Worm (Caenorhabditis elegans) whole organism, L1 larva: Measurements from ENCODE around the gene C27B7.7.

Experiments
- aly-2 ChIP-seq: fragments of 150-350 bp; optimal IDR thresholded peaks from 2 replicates; lab custom pipeline; 2014; ENCODE audit warnings: missing biosample characterization, missing genetic modification characterization
- lin-13 ChIP-seq: fragments of 150-350 bp; optimal IDR thresholded peaks from 2 replicates; lab custom pipeline; 2014; ENCODE audit warnings: missing biosample characterization, missing genetic modification reagents, missing genetic modification characterization
- nhr-77 ChIP-seq: fragments of 150-350 bp; optimal IDR thresholded peaks from 2 replicates; lab custom pipeline; 2014; ENCODE audit warnings: missing biosample characterization, missing genetic modification characterization
- pqm-1 ChIP-seq: sonication (generic microtip); optimal IDR thresholded peaks from 3 replicates; lab custom pipeline; 2017; ENCODE audit warnings: missing biosample characterization, missing genetic modification characterization
- unc-130 ChIP-seq: fragments of 150-350 bp; optimal IDR thresholded peaks from 2 replicates; lab custom pipeline; 2017; ENCODE audit warnings: missing biosample characterization, missing genetic modification characterization, inconsistent platforms
- unc-98 ChIP-seq: fragments of 200-800 bp; sonication (Bioruptor generic); IDR thresholded peaks from 2 replicates; pipeline ENCODE4 v1.3.6; 2022; ENCODE audit warnings: missing genetic modification characterization, missing compliant biosample characterization
- zag-1 ChIP-seq: fragments of 150-350 bp; optimal IDR thresholded peaks from 2 replicates; lab custom pipeline; 2014; ENCODE audit warnings: missing biosample characterization, missing genetic modification characterization
- zip-4 ChIP-seq: fragments of 200-800 bp; sonication (Bioruptor generic); optimal IDR thresholded peaks from 2 replicates; lab custom pipeline; 2018; ENCODE audit warnings: mild to moderate bottlenecking, missing genetic modification characterization, moderate library complexity, missing compliant biosample characterization
- ztf-11 ChIP-seq, 2 experiments: sonication (generic microtip); optimal IDR thresholded peaks; 2 replicates each; lab custom pipeline; 2016 to 2017; ENCODE audit warnings: missing genetic modification characterization in 2 of 2, missing biosample characterization in 1 of 2, missing compliant biosample characterization in 1 of 2

DNA sequence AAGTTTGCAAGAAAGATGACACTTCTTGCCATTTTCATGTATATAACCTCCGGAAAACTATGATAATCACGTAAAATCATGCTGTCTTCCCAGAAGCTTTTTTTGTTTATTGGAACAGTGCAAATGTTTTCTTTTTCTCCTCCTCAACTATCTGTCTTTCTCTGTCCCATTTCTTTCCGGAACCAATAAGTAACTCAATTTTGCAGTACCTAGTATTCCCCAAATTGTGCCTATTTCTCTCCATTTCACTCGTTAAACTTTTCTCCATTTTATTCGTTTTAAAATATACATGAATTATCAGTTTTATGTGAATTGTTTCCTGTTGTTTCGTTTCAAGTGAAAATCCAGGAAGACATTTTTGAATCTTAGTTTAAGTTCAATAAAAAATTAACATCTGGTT is 36.6 kb downstream of the C27B7.7 start:
- TF ChIP-seq zag-1 (tag; lab: Kevin White, UChicago) (no peak), zip-4 (GFP tag; lab: Kevin White, UChicago) (no peak), ztf-11 (tag; optimal IDR thresholded peaks at IDR 0.05; lab: Kevin White, UChicago) (no peak), pqm-1 (tag; lab: Kevin White, UChicago) (no peak), unc-98 (GFP tag; lab: Robert Waterston, UW) (no peak), aly-2 (tag; lab: Kevin White, UChicago) (no peak), nhr-77 (tag; lab: Kevin White, UChicago) (no peak), lin-13 (GFP tag; lab: Kevin White, UChicago) (no peak), unc-130 (tag; lab: Kevin White, UChicago) (no peak)
